Worm (Caenorhabditis elegans) whole organism, early embryonic: Measurements from ENCODE around the gene Y51A2B.16.

Source experiments
- B0310.2 ChIP-seq: sonication (generic microtip); optimal IDR thresholded peaks from 2 replicates; lab custom pipeline; 2016; ENCODE audit warnings: mild to moderate bottlenecking, missing genetic modification characterization, missing compliant biosample characterization
- ama-1 ChIP-seq: fragments of 150-350 bp; optimal IDR thresholded peaks from 2 replicates; lab custom pipeline; 2014
- hnd-1 ChIP-seq: sonication (generic microtip); optimal IDR thresholded peaks from 2 replicates; lab custom pipeline; 2016; ENCODE audit warnings: missing genetic modification characterization, missing compliant biosample characterization
- pes-1 ChIP-seq: fragments of 200-800 bp; sonication (Bioruptor generic); IDR thresholded peaks from 2 replicates; pipeline ENCODE4 v1.3.6; 2022; ENCODE audit warnings: missing genetic modification reagents, missing genetic modification characterization, missing compliant biosample characterization
- scrt-1 ChIP-seq: fragments of 200-800 bp; sonication (Bioruptor generic); IDR thresholded peaks from 2 replicates; pipeline ENCODE4 v1.3.6; 2022; ENCODE audit warnings: missing genetic modification characterization, missing compliant biosample characterization

DNA sequence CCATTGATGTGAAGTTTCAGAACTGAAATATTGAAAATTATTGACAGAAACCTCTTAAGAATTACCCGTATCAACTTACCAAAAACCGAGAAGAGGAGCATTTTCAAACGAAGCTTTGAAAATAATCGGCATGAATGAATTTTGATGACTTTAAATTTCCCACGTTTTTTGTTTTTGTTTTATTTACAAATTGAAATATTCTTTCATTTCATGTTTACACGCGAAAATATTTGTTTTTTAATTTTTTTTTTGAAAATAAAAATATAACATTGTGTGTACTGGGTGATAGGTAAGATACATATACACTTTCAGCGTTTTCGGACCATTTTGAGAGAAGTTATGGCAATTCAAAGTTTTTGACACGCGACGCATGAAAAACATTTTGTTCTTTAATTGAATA lies 2.1 kb downstream of the Y51A2B.16 start, which contains the start of gene Y51A2B.9:
- TF ChIP-seq ama-1 (no peak), scrt-1 (GFP tag; lab: Robert Waterston, UW) (no peak), pes-1 (GFP tag; lab: Robert Waterston, UW) (no peak), hnd-1 (tag; lab: Kevin White, UChicago) (no peak), B0310.2 (tag; lab: Kevin White, UChicago) (no peak)
